Worm (Caenorhabditis elegans) whole organism, L4 larva: Measurements from ENCODE around the gene F27C8.3.

Source experiments
- nhr-237 ChIP-seq: sonication (generic microtip); optimal IDR thresholded peaks from 2 replicates; lab custom pipeline; 2017; ENCODE audit warnings: missing biosample characterization, missing genetic modification characterization
- nhr-25 ChIP-seq: sonication (generic microtip); optimal IDR thresholded peaks from 2 replicates; lab custom pipeline; 2017; ENCODE audit warnings: missing genetic modification characterization, mild to moderate bottlenecking, missing compliant biosample characterization, antibody characterized with exemption, moderate library complexity, borderline replicate concordance; ENCODE audit not compliant: insufficient read depth
- unc-130 ChIP-seq: sonication (generic microtip); optimal IDR thresholded peaks from 2 replicates; lab custom pipeline; 2016; ENCODE audit warnings: missing genetic modification reagents, missing genetic modification characterization, missing compliant biosample characterization
- ztf-7 ChIP-seq: fragments of 150-350 bp; optimal IDR thresholded peaks from 2 replicates; lab custom pipeline; 2014; ENCODE audit warnings: missing biosample characterization, missing genetic modification characterization

DNA sequence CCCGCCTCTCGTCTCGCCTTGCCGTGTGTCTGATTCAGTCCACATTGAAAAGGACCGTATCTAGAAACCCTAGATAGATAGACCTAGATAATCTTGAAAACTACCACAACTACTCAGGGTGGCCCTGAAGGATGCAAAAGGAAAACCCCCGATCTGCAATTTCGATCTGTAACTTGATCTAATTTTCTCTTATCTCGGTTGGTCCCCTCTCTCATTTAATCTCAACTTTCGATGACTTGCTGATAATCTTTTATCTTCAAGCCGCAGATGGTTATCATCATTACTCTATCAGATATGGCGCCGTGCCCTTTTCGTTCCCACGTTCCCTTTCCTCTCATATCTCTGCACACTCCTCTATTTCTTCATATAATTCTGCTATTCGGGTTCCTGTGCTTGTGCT lies 19.8 kb upstream of the F27C8.3 start:
- TF ChIP-seq unc-130 (GFP tag; lab: Kevin White, UChicago) (no peak), nhr-25 (tag; lab: Kevin White, UChicago) (no peak), ztf-7 (tag; lab: Kevin White, UChicago) (no peak), nhr-237 (tag; lab: Kevin White, UChicago) (no peak)
